Worm (Caenorhabditis elegans) whole organism, late embryonic: ENCODE measurements around the gene inx-9.

Source experiments
- C08G9.2 ChIP-seq: sonication (generic microtip); optimal IDR thresholded peaks from 2 replicates; lab custom pipeline; 2016; ENCODE audit warnings: mild to moderate bottlenecking, missing genetic modification characterization, moderate library complexity, missing compliant biosample characterization
- C38D4.7 ChIP-seq: fragments of 200-800 bp; sonication (Bioruptor generic); optimal IDR thresholded peaks from 2 replicates; lab custom pipeline; 2018; ENCODE audit warnings: mild to moderate bottlenecking, missing genetic modification characterization, moderate library complexity, missing compliant biosample characterization
- K02D7.2 ChIP-seq: sonication (generic microtip); optimal IDR thresholded peaks from 2 replicates; lab custom pipeline; 2017; ENCODE audit warnings: mild to moderate bottlenecking, missing genetic modification characterization, missing compliant biosample characterization
- ceh-19 ChIP-seq: fragments of 200-800 bp; sonication (Bioruptor generic); optimal IDR thresholded peaks from 2 replicates; lab custom pipeline; 2018; ENCODE audit warnings: mild to moderate bottlenecking, missing genetic modification characterization, missing compliant biosample characterization
- ceh-22 ChIP-seq: sonication (generic microtip); optimal IDR thresholded peaks from 2 replicates; lab custom pipeline; 2017; ENCODE audit warnings: missing biosample characterization, missing genetic modification characterization
- ceh-30 ChIP-seq: fragments of 150-350 bp; optimal IDR thresholded peaks from 2 replicates; lab custom pipeline; 2014; ENCODE audit warnings: missing biosample characterization, missing genetic modification characterization
- ceh-34 ChIP-seq: sonication (generic microtip); optimal IDR thresholded peaks from 2 replicates; lab custom pipeline; 2016; ENCODE audit warnings: mild to moderate bottlenecking, missing genetic modification characterization, missing compliant biosample characterization
- ceh-48 ChIP-seq: sonication (generic microtip); optimal IDR thresholded peaks from 2 replicates; lab custom pipeline; 2016; ENCODE audit warnings: missing genetic modification characterization, inconsistent platforms, missing compliant biosample characterization
- elt-2 ChIP-seq: sonication (generic microtip); optimal IDR thresholded peaks from 2 replicates; lab custom pipeline; 2016; ENCODE audit warnings: missing genetic modification reagents, missing genetic modification characterization, missing compliant biosample characterization
- fkh-10 ChIP-seq: fragments of 150-350 bp; optimal IDR thresholded peaks from 2 replicates; lab custom pipeline; 2014; ENCODE audit warnings: missing biosample characterization, missing genetic modification reagents, missing genetic modification characterization
- gmeb-2 ChIP-seq: sonication (generic microtip); optimal IDR thresholded peaks from 2 replicates; lab custom pipeline; 2016; ENCODE audit warnings: missing genetic modification characterization, inconsistent platforms, missing compliant biosample characterization
- hlh-13 ChIP-seq: fragments of 200-800 bp; sonication (Bioruptor generic); optimal IDR thresholded peaks from 2 replicates; lab custom pipeline; 2018; ENCODE audit warnings: mild to moderate bottlenecking, missing genetic modification characterization, missing compliant biosample characterization
- hlh-30 ChIP-seq: sonication (generic microtip); optimal IDR thresholded peaks from 2 replicates; lab custom pipeline; 2017; ENCODE audit warnings: antibody characterized with exemption, missing genetic modification characterization, missing compliant biosample characterization; ENCODE audit not compliant: insufficient read depth
- hlh-8 ChIP-seq: sonication (generic microtip); optimal IDR thresholded peaks from 2 replicates; lab custom pipeline; 2016; ENCODE audit warnings: missing genotype, missing genetic modification characterization, missing compliant biosample characterization
- madf-2 ChIP-seq: sonication (generic microtip); optimal IDR thresholded peaks from 2 replicates; lab custom pipeline; 2017; ENCODE audit warnings: missing genetic modification characterization, missing compliant biosample characterization
- mec-3 ChIP-seq: sonication (generic microtip); optimal IDR thresholded peaks from 2 replicates; lab custom pipeline; 2016; ENCODE audit warnings: borderline replicate concordance, missing genetic modification characterization, missing compliant biosample characterization
- nhr-11 ChIP-seq: fragments of 150-350 bp; optimal IDR thresholded peaks from 2 replicates; lab custom pipeline; 2014; ENCODE audit warnings: missing biosample characterization, missing genetic modification characterization
- nhr-232 ChIP-seq: sonication (generic microtip); optimal IDR thresholded peaks from 2 replicates; lab custom pipeline; 2016; ENCODE audit warnings: missing genetic modification characterization, missing compliant biosample characterization
- odd-2 ChIP-seq: sonication (generic microtip); optimal IDR thresholded peaks from 2 replicates; lab custom pipeline; 2017; ENCODE audit warnings: antibody characterized with exemption, mild to moderate bottlenecking, missing genetic modification characterization, missing compliant biosample characterization
- pax-1 ChIP-seq: fragments of 150-350 bp; optimal IDR thresholded peaks from 2 replicates; lab custom pipeline; 2014; ENCODE audit warnings: missing biosample characterization, missing genetic modification characterization
- pha-2 ChIP-seq: sonication (generic microtip); optimal IDR thresholded peaks from 2 replicates; lab custom pipeline; 2017; ENCODE audit warnings: mild to moderate bottlenecking, missing genetic modification characterization, missing compliant biosample characterization
- pqm-1 ChIP-seq: sonication (generic microtip); optimal IDR thresholded peaks from 2 replicates; lab custom pipeline; 2016; ENCODE audit warnings: missing genetic modification characterization, missing compliant biosample characterization
- ref-2 ChIP-seq: sonication (generic microtip); optimal IDR thresholded peaks from 2 replicates; lab custom pipeline; 2016; ENCODE audit warnings: missing genetic modification characterization, missing compliant biosample characterization
- syd-9 ChIP-seq: sonication (generic microtip); optimal IDR thresholded peaks from 2 replicates; lab custom pipeline; 2016; ENCODE audit warnings: mild to moderate bottlenecking, missing genetic modification characterization, moderate library complexity, missing compliant biosample characterization
- unc-42 ChIP-seq: sonication (generic microtip); optimal IDR thresholded peaks from 2 replicates; lab custom pipeline; 2016; ENCODE audit warnings: missing genotype, missing genetic modification characterization, missing compliant biosample characterization
- unc-86 ChIP-seq: sonication (generic microtip); optimal IDR thresholded peaks from 2 replicates; lab custom pipeline; 2016; ENCODE audit warnings: missing genetic modification characterization, missing compliant biosample characterization

The inx-9 gene

DNA sequence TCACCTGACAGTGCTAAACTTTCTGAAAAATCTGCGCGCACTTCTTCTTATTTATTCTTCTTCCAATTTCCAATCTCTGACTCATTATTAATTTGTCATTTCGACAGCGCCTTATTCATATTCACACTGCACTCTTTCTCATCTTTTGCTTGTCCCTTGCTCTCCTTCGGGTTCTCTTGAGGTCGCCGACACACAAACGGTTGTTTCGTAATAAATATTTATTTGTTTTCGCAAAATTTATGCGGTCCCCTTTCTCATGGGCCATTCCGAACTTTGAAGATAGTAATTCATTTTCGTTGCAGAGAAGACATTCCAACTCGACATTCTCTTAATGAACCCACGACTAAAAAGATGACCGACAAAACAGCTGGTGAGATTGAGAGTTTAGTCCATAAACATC, 38.6 kb downstream of the inx-9 start, which contains the start of gene magi-1:
TSS of gene magi-1 (plus strand) at position 301 of the 400 bp plus-strand sequence.
- no peak for TF ChIP-seq pha-2
- no peak for TF ChIP-seq ceh-34
- TF ChIP-seq ceh-30: no peak
- no peak for TF ChIP-seq madf-2 (tag; lab: Kevin White, UChicago)
- no peak for TF ChIP-seq pqm-1 (tag; lab: Kevin White, UChicago)
- TF ChIP-seq hlh-8 (tag; lab: Kevin White, UChicago): no peak
- no peak for TF ChIP-seq ceh-48 (tag; lab: Kevin White, UChicago)

DNA sequence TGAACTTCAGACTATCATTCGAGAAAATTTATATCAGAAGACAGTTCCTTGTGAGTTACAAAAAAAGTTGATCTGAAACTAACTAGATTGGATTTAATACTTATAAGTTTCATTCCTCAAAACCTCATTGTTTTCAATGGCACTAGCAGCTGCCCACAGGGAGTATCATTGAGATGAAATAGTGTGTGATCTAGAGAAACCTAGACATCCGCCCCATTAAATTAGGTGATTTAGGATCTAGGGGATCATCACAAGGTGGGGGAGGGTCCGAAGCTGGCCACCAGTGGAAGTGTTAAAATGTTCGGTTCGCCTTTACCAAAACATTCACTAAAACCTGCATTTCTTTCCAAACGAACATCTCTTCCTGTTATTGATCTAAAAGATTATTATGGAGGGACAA, 40.3 kb downstream of the inx-9 start:
- TF ChIP-seq unc-86 (tag; lab: Kevin White, UChicago) (no peak), odd-2 (no peak), syd-9 (no peak), ceh-19 (GFP tag; lab: Kevin White, UChicago) (no peak), K02D7.2 (tag; lab: Kevin White, UChicago) (no peak), nhr-232 (tag; lab: Kevin White, UChicago) (no peak), mec-3 (no peak), hlh-30 (tag; lab: Kevin White, UChicago) (no peak), nhr-11 (no peak), ceh-22 (tag; lab: Kevin White, UChicago) (no peak), unc-42 (tag; lab: Kevin White, UChicago) (no peak), fkh-10 (GFP tag; lab: Kevin White, UChicago) (no peak), gmeb-2 (tag; lab: Kevin White, UChicago) (no peak)

DNA sequence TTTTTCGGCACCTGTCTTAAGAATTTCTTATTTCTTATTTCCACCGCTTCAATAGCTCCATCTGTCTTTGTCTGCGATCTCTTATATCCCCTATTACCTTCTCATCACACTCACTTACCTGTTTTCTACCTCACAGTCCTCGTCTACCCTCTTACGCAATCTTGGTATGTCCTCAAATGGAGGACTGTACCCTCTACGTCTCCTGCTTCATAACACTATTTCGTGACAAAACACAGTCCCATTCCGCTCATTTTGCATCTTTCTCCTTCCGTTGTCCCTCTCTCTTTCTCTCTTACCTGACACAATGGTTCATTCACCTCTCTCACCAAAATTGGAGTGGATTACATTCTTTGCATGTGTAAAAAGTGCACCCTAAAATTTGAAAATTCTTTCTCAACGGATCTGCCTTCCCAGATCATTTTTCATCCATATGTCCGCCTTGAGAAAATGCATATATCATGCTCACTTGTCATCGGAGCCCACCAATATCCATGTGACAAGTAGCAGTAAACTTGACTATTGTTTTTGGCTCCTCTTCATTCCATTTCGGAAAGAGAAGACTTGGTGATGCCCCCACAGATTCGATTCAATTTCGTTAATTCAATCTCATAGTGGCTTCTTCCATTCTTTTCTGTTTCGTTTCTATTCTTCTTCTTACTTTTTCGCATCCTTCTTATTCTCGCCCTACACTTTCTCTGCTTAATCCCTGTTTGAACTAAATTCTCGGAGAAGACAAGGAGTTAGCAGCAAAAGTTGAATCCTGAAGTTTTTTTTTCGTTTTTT, 41.1 kb downstream of the inx-9 start:
- TF ChIP-seq unc-42 (tag; lab: Kevin White, UChicago): peak; percentile 98
- TF ChIP-seq ref-2 (tag; lab: Kevin White, UChicago): peak; percentile 59
- TF ChIP-seq fkh-10 (GFP tag; lab: Kevin White, UChicago): peak; percentile 20
- no peak for TF ChIP-seq mec-3

DNA sequence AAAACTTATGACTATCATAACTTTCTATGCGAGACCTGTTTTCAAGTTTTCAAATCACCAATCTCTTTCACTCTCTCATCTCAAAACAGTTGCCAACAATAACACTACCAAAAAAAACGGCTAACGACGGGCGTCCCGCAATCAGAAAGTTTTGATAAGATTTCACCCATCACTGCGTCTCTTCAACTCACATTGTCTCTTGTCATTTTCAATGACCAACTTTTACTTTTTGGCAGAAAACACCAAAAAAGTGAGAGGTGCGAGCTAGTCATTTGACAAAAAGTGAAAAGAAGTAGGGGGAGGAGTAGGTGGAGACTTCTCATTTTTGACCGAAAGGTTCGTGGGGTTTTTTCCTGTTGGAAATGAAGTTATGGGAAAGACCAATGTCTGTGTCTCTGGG, 42.5 kb downstream of the inx-9 start:
- no peak for TF ChIP-seq pax-1 (tag; lab: Kevin White, UChicago)
- no peak for TF ChIP-seq C38D4.7 (GFP tag; lab: Kevin White, UChicago)
- no peak for TF ChIP-seq C08G9.2 (tag; lab: Kevin White, UChicago)
- TF ChIP-seq, all 69 proteins: peak for 0

DNA sequence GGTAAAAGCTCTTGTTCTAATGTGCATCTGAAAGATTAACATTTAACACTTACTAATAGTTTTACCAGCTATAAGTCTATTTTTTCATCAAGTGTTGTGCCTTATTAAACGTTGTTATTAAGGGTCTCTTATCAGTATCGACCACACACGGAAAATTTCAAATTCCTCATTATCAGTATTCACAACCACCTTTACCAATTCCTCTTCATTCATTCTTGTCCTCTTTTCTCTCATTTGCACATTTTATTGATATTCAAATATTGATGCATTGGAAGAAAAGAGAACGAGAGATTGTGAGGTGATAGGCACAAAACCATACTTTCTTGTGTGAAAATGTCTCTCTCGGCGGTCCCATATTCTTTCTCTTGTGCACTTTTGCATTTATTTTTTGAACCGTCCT, 45.7 kb downstream of the inx-9 start:
- TF ChIP-seq pha-2 (no peak), elt-2 (peak; percentile 31)

DNA sequence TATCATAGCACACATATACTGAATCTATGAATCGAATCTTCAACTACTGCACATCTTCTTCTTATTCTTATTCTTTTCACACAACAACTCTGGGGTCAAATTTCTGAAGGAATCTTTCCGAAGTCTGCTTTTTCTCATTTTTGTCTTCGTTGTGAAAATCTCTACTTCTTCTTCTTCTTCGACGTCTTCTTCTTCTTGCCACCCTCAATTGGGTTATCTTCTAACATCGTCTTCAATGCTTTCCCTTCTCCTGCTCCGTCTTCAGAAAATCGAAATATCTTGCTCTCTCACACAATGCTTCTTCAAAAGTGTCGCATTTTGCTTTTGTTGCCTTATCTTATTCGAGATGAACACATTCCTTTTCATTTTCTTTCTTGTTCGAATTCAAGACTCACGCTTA, 47.1 kb downstream of the inx-9 start:
- TF ChIP-seq hlh-13 (no peak), unc-42 (tag; lab: Kevin White, UChicago) (peak; percentile 86)
